Worm (Caenorhabditis elegans) whole organism, early embryonic: Measurements from ENCODE around the gene F25B3.2.

Experiments used
- B0310.2 ChIP-seq: sonication (generic microtip); optimal IDR thresholded peaks from 2 replicates; lab custom pipeline; 2016; ENCODE audit warnings: mild to moderate bottlenecking, missing genetic modification characterization, missing compliant biosample characterization
- ama-1 ChIP-seq: fragments of 150-350 bp; optimal IDR thresholded peaks from 2 replicates; lab custom pipeline; 2014
- ceh-36 ChIP-seq: sonication (generic microtip); optimal IDR thresholded peaks from 2 replicates; lab custom pipeline; 2016; ENCODE audit warnings: missing genetic modification characterization, inconsistent platforms, missing compliant biosample characterization
- flt-1 ChIP-seq: fragments of 200-800 bp; sonication (Bioruptor generic); IDR thresholded peaks from 2 replicates; pipeline ENCODE4 v1.3.6; 2022; ENCODE audit warnings: missing genetic modification characterization, missing compliant biosample characterization
- hmbx-1 ChIP-seq: sonication (generic microtip); optimal IDR thresholded peaks from 2 replicates; lab custom pipeline; 2016; ENCODE audit warnings: mild to moderate bottlenecking, missing genetic modification characterization, missing compliant biosample characterization
- hmg-4 ChIP-seq: fragments of 200-800 bp; sonication (Bioruptor generic); optimal IDR thresholded peaks from 2 replicates; lab custom pipeline; 2018; ENCODE audit warnings: mild to moderate bottlenecking, missing genetic modification characterization, missing compliant biosample characterization
- hnd-1 ChIP-seq: sonication (generic microtip); optimal IDR thresholded peaks from 2 replicates; lab custom pipeline; 2016; ENCODE audit warnings: missing genetic modification characterization, missing compliant biosample characterization
- sea-1 ChIP-seq: fragments of 200-800 bp; sonication (Bioruptor generic); conservative IDR thresholded peaks from 2 replicates; pipeline ENCODE4 v1.3.6; 2022; ENCODE audit warnings: missing genetic modification characterization, missing compliant biosample characterization
- tbx-11 ChIP-seq: fragments of 200-800 bp; sonication (Bioruptor generic); IDR thresholded peaks from 2 replicates; pipeline ENCODE4 v1.3.6; 2022; ENCODE audit warnings: missing genetic modification characterization, missing compliant biosample characterization
- tbx-37 ChIP-seq: fragments of 200-800 bp; sonication (Bioruptor generic); conservative IDR thresholded peaks from 2 replicates; pipeline ENCODE4 v1.3.6; 2022; ENCODE audit warnings: missing genetic modification reagents, missing genetic modification characterization, missing compliant biosample characterization
- tra-4 ChIP-seq: sonication (generic microtip); optimal IDR thresholded peaks from 2 replicates; lab custom pipeline; 2017; ENCODE audit warnings: missing genetic modification characterization, missing compliant biosample characterization

DNA sequence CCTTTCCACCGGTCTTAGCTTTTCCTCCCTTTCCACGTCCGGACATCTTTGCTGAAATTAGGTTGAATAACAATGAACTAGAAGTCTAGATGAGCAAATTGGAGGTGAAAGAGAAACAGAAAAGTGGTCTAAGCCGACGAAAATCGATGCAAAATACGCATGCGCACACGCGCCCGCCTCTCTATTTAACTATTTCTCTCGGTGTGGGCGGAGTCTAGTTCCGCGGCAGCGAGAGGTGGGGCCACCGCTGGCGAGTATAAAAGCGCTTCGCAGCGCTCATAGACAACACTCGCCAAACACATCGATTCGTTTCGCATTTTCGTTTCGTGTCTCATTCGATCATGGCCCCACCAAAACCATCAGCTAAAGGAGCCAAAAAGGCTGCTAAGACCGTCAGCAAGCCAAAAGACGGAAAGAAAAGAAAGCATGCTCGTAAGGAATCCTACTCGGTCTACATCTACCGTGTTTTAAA, 31.8 kb upstream of the F25B3.2 start, which contains the start of the genes his-35 and his-41:
- TF ChIP-seq sea-1 (no peak), hmg-4 (GFP tag; lab: Kevin White, UChicago) (no peak), flt-1 (no peak), ama-1 (no peak), tra-4 (no peak), tbx-37 (no peak), hmbx-1 (tag; lab: Kevin White, UChicago) (no peak), B0310.2 (tag; lab: Kevin White, UChicago) (no peak), hnd-1 (tag; lab: Kevin White, UChicago) (no peak), ceh-36 (no peak), tbx-11 (GFP tag; lab: Robert Waterston, UW) (no peak)
